Worm (Caenorhabditis elegans): ENCODE data around the gene C38H2.2.

- TF ChIP-seq ceh-82 (tag; optimal IDR thresholded peaks at IDR 0.05) (peak; percentile 49), elt-3 (tag; optimal IDR thresholded peaks at IDR 0.05) (no peak), skn-1 (tag; optimal IDR thresholded peaks at IDR 0.05) (peak; percentile 89), nhr-237 (tag; optimal IDR thresholded peaks at IDR 0.05) (no peak), jun-1 (tag; optimal IDR thresholded peaks at IDR 0.05) (peak; percentile 92), unc-62 (GFP tag; optimal IDR thresholded peaks at IDR 0.05) (peak; percentile 19), lin-15B (tag; optimal IDR thresholded peaks at IDR 0.05) (peak; percentile 98), nhr-76 (tag; optimal IDR thresholded peaks at IDR 0.05) (no peak), nhr-11 (tag; optimal IDR thresholded peaks at IDR 0.05) (peak; percentile 71), egl-27 (tag; optimal IDR thresholded peaks at IDR 0.05) (peak; percentile 68), pqm-1 (tag; optimal IDR thresholded peaks at IDR 0.05) (peak; percentile 72), ama-1 (optimal IDR thresholded peaks at IDR 0.05) (peak; percentile 83), snpc-4 (tag; optimal IDR thresholded peaks at IDR 0.05) (peak; percentile 80), R02D3.7 (tag; optimal IDR thresholded peaks at IDR 0.05) (peak; percentile 100)
These were observed 25.7 kb downstream of the C38H2.2 start, which contains the start of gene hat-1 for ce11 chrIII:10407198-10407663.

All from whole organism, L3 larva.